Fruit fly (Drosophila melanogaster) Kc167 (cell line): Measurements from ENCODE around the gene CG9500.

Experiments used
- Sin3A ChIP-seq: fragments of >200 bp; optimal IDR thresholded peaks from 2 replicates; lab custom pipeline; 2018; ENCODE audit warnings: missing external identifiers
- h ChIP-seq: fragments of >200 bp; optimal IDR thresholded peaks from 3 replicates; lab custom pipeline; 2018; ENCODE audit warnings: missing external identifiers
- insv ChIP-seq: fragments of >200 bp; optimal IDR thresholded peaks from 3 replicates; lab custom pipeline; 2018; ENCODE audit warnings: missing external identifiers
- psq ChIP-seq: fragments of >200 bp; optimal IDR thresholded peaks from 2 replicates; lab custom pipeline; 2017; ENCODE audit warnings: missing external identifiers
- ttk ChIP-seq: sonication (Bioruptor generic); optimal IDR thresholded peaks from 2 replicates; lab custom pipeline; 2017; ENCODE audit warnings: missing external identifiers

- no peak for TF ChIP-seq Sin3A (lab: Kevin White, UChicago)
- TF ChIP-seq ttk = no peak
- no peak for TF ChIP-seq h (lab: Kevin White, UChicago)
- TF ChIP-seq psq (lab: Kevin White, UChicago) = no peak
- TF ChIP-seq insv (lab: Kevin White, UChicago) = no peak
These were observed 39.0 kb upstream of the CG9500 start, which contains the start of gene CG42369 for dm6 chr2L:6397149-6397548.
